Fruit fly (Drosophila melanogaster) ovary, adult (tissue): Measurements from ENCODE around the gene CG33934.

Experiments used
- CG17801 ChIP-seq: fragments of 200-800 bp; optimal IDR thresholded peaks from 2 replicates; lab custom pipeline; 2019; ENCODE audit warnings: missing biosample characterization, mild to moderate bottlenecking, missing genetic modification characterization, moderate library complexity; ENCODE audit not compliant: partially characterized antibody

The CG33934 gene

DNA sequence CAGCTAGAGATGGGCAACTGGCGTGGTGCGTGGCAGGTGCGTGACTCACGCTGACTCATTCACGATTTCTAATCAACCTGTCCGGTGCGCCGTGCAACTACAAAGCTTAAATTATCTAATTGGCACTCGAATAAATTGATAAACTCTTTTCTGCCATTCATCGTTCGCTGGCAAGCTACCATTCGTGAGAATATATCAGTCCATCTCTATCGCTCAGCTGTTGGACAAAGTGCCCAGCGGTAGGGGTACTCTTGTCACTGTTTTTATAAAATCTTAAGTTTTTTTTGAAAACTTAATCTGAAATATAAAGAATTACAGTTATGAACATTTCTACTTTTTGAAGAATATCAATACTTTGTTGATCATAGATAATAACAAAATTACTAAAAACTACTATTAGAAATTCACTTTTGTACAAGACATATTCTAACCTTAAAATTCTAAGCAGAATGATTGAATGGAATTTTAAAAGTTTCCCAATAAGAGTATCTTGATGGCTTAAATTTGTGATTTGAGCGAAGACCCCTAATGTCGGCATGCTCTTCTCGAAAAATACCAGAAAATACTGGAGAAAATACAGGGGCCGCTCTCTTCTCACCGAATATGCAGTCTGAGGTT, 21.3 kb upstream of the CG33934 start, which contains the start of the genes PIG-L and psidin:
Gene PIG-L, minus strand, starts transcription at position 187 of the 618 bp plus-strand sequence.
Gene psidin, plus strand, starts transcription at position 553 of the 618 bp plus-strand sequence.
- TF ChIP-seq CG17801 (GFP tag; lab: Kevin White, UChicago), result peak; percentile 56

dm6 chr3R:20027841-20028240, 14.7 kb upstream of the CG33934 start, which contains the start of the genes CG4424 and CG4854:
Gene CG4424, minus strand, starts transcription at chr3R:20028040.
Gene CG4854, plus strand, starts transcription at chr3R:20028058.
- no peak for TF ChIP-seq CG17801 (GFP tag; lab: Kevin White, UChicago)

- peak; percentile 61 for TF ChIP-seq CG17801 (GFP tag; lab: Kevin White, UChicago)
Measured at dm6 chr3R:20031043-20031763, 11.4 kb upstream of the CG33934 start, which contains the start of gene trem. Gene trem, minus strand, starts transcription at chr3R:20031309.

DNA sequence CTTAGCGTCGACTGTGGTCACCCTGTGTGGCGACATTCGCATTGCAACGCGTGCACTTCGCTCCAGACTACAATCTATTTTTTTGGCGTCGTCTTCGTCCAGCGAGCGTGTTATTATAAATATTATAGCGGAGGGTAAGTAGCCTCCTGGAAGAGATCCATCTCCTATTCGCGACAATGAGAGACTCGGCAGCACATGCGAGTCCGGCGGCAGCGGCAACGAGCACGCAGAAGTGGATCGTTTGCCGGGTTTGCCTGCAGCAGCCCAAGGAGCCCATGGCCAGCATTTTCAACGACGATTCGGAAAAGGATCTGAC, 10.8 kb upstream of the CG33934 start, which contains the start of gene idc:
Gene idc, plus strand, starts transcription at position 60 of the 316 bp plus-strand sequence.
- TF ChIP-seq CG17801 (GFP tag; lab: Kevin White, UChicago), result no peak

- TF ChIP-seq CG17801 (GFP tag; lab: Kevin White, UChicago), result peak; percentile 93
Measured at dm6 chr3R:20035887-20036286, 6.7 kb upstream of the CG33934 start, which contains the start of gene Regnase-1. Gene Regnase-1, minus strand, starts transcription at chr3R:20036056.

- no peak for TF ChIP-seq CG17801 (GFP tag; lab: Kevin White, UChicago)
Measured at dm6 chr3R:20055809-20056208, 13.3 kb downstream of the CG33934 start, which contains the start of gene CG17193. Gene CG17193, minus strand, starts transcription at chr3R:20056097.

dm6 chr3R:20057501-20057900, 14.9 kb downstream of the CG33934 start, which contains the start of gene mdlc:
Gene mdlc, plus strand, starts transcription at chr3R:20057748.
- no peak for TF ChIP-seq CG17801 (GFP tag; lab: Kevin White, UChicago)

- TF ChIP-seq CG17801 (GFP tag; lab: Kevin White, UChicago), result no peak
Measured at dm6 chr3R:20058960-20059359, 16.4 kb downstream of the CG33934 start.

- no peak for TF ChIP-seq CG17801 (GFP tag; lab: Kevin White, UChicago)
Measured at dm6 chr3R:20059650-20060049, 17.1 kb downstream of the CG33934 start, which contains the start of gene CG4390. Gene CG4390, minus strand, starts transcription at chr3R:20059750.

DNA sequence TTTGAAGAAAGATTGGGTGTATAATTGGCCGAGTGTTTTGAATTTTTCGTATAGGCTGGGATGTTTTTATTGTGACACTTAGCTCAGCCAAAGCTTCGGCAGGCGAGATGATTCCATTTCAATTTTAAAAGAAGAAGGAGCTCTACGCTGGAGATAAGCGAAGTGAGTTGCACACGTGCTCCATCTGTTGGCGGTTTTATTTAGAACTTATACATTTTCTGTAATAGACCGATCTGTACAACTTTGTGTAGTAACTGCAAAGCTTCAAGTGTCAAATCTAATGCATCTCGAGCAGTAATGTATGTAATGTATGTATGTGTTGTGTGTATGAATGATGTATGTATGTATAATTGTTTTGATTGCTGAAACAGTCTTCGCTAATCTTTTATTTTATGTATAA, 23.9 kb downstream of the CG33934 start:
- no peak for TF ChIP-seq CG17801 (GFP tag; lab: Kevin White, UChicago)

dm6 chr3R:20080205-20080604, 37.6 kb downstream of the CG33934 start:
- no peak for TF ChIP-seq CG17801 (GFP tag; lab: Kevin White, UChicago)

DNA sequence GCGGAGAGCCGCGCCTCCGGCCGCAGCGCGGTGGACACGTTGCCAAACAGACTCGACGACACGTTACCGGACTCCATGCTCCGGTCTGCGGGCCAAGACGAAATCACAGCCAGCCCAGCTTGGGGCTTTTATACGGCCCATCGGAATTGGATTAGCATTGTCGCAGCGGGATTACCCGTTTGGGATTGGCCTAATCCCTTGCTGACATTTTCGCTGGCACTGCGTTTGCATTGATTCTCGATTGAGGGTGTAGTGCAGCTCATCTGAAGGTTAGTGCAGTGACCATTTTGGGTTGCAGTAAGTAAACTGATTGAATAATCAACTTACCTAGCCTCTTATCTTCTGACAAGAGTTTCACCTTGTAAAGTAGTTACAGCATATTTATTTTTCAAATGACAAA, 39.8 kb downstream of the CG33934 start, which contains the start of gene Rh3:
Gene Rh3, minus strand, starts transcription at position 101 of the 400 bp plus-strand sequence.
- no peak for TF ChIP-seq CG17801 (GFP tag; lab: Kevin White, UChicago)
